Fruit fly (Drosophila melanogaster) Kc167 (cell line): ENCODE results near the gene CG9550.

Source experiments
- Myc ChIP-seq: fragments of >200 bp; optimal IDR thresholded peaks from 2 replicates; lab custom pipeline; 2017; ENCODE audit warnings: missing external identifiers
- Sin3A ChIP-seq: fragments of >200 bp; optimal IDR thresholded peaks from 2 replicates; lab custom pipeline; 2018; ENCODE audit warnings: missing external identifiers
- h ChIP-seq: fragments of >200 bp; optimal IDR thresholded peaks from 3 replicates; lab custom pipeline; 2018; ENCODE audit warnings: missing external identifiers
- ttk ChIP-seq: sonication (Bioruptor generic); optimal IDR thresholded peaks from 2 replicates; lab custom pipeline; 2017; ENCODE audit warnings: missing external identifiers

- TF ChIP-seq h (lab: Kevin White, UChicago) (no peak), Myc (no peak), Sin3A (lab: Kevin White, UChicago) (no peak), ttk (lab: Kevin White, UChicago) (no peak)
Measured at dm6 chr2L:6500648-6501325, 3.9 kb downstream of the CG9550 start.
